Fruit fly (Drosophila melanogaster) whole organism, wandering third instar larva: ENCODE results near the gene CG43814.
A peak's percentile ranks its signal among the peaks of the same experiment; 100 is the strongest.

Experiments
- Abd-B ChIP-seq: fragments of >200 bp; optimal IDR thresholded peaks from 2 replicates; lab custom pipeline; 2017; ENCODE audit warnings: missing biosample characterization, missing genetic modification characterization
- CG32264 ChIP-seq: fragments of 200-800 bp; sonication (Bioruptor generic); optimal IDR thresholded peaks from 2 replicates; lab custom pipeline; 2016; ENCODE audit warnings: missing biosample characterization, missing genetic modification characterization
- CG9705 ChIP-seq: fragments of 200-800 bp; sonication (Bioruptor generic); optimal IDR thresholded peaks from 2 replicates; lab custom pipeline; 2018; ENCODE audit warnings: missing biosample characterization, mild to moderate bottlenecking, missing genetic modification characterization
- CrebA ChIP-seq: fragments of 200-800 bp; sonication (Bioruptor generic); optimal IDR thresholded peaks from 2 replicates; lab custom pipeline; 2016; ENCODE audit warnings: missing biosample characterization, mild to moderate bottlenecking, missing genetic modification characterization, borderline replicate concordance
- Dfd ChIP-seq: fragments of >200 bp; optimal IDR thresholded peaks from 2 replicates; lab custom pipeline; 2017; ENCODE audit warnings: missing biosample characterization, missing genetic modification characterization
- Dif ChIP-seq: fragments of 200-275, 200-300 bp; sonication (Bioruptor generic); optimal IDR thresholded peaks from 2 replicates; lab custom pipeline; 2018; ENCODE audit warnings: missing biosample characterization, missing genetic modification characterization; ENCODE audit not compliant: partially characterized antibody
- GATAd ChIP-seq: sonication (Bioruptor generic); optimal IDR thresholded peaks from 2 replicates; lab custom pipeline; 2016; ENCODE audit warnings: missing biosample characterization, missing genetic modification characterization
- HLH106 ChIP-seq: fragments of 200-800 bp; optimal IDR thresholded peaks from 3 replicates; lab custom pipeline; 2019; ENCODE audit warnings: missing biosample characterization, mild to moderate bottlenecking, missing genetic modification characterization, moderate library complexity
- Hnf4 ChIP-seq: fragments of 200-800 bp; sonication (Bioruptor generic); optimal IDR thresholded peaks from 2 replicates; lab custom pipeline; 2016; ENCODE audit warnings: missing biosample characterization, mild to moderate bottlenecking, missing genetic modification characterization
- Hr78 ChIP-seq: fragments of >200 bp; optimal IDR thresholded peaks from 2 replicates; lab custom pipeline; 2017; ENCODE audit warnings: missing biosample characterization, missing genetic modification characterization
- Hr83 ChIP-seq: fragments of 200-300 bp; sonication (Bioruptor generic); optimal IDR thresholded peaks from 2 replicates; lab custom pipeline; 2016; ENCODE audit warnings: missing biosample characterization, mild to moderate bottlenecking, missing genetic modification characterization, moderate library complexity; ENCODE audit not compliant: poor library complexity, severe bottlenecking
- Jra ChIP-seq: sonication (Bioruptor generic); optimal IDR thresholded peaks from 2 replicates; lab custom pipeline; 2016; ENCODE audit warnings: missing biosample characterization, missing genetic modification characterization
- Mio ChIP-seq: sonication (Bioruptor generic); optimal IDR thresholded peaks from 2 replicates; lab custom pipeline; 2016; ENCODE audit warnings: missing biosample characterization, missing genetic modification characterization
- Myc ChIP-seq: fragments of >200 bp; optimal IDR thresholded peaks from 2 replicates; lab custom pipeline; 2017
- N ChIP-seq: fragments of >200 bp; optimal IDR thresholded peaks from 2 replicates; lab custom pipeline; 2018; ENCODE audit warnings: missing biosample characterization, missing external identifiers, missing genetic modification characterization
- OdsH ChIP-seq: fragments of 200-800 bp; sonication (Bioruptor generic); optimal IDR thresholded peaks from 2 replicates; lab custom pipeline; 2016; ENCODE audit warnings: missing biosample characterization, mild to moderate bottlenecking, missing genetic modification characterization
- Rel ChIP-seq, 2 experiments: fragments of 200-800 bp; sonication (Bioruptor generic) in 1 of 2; optimal IDR thresholded peaks; 2 replicates in 1 of 2; 3 replicates in 1 of 2; lab custom pipeline; 2016 to 2019; ENCODE audit warnings: mild to moderate bottlenecking in 2 of 2, missing biosample characterization in 2 of 2, missing genetic modification characterization in 2 of 2, moderate library complexity in 1 of 2
- Sp1 ChIP-seq: fragments of 200-800 bp; sonication (Bioruptor generic); optimal IDR thresholded peaks from 3 replicates; lab custom pipeline; 2019; ENCODE audit warnings: missing biosample characterization, mild to moderate bottlenecking, missing genetic modification characterization, moderate library complexity
- Vsx2 ChIP-seq: fragments of 200-300, 225-300 bp; sonication (Bioruptor generic); optimal IDR thresholded peaks from 2 replicates; lab custom pipeline; 2018; ENCODE audit warnings: missing biosample characterization, missing genetic modification characterization; ENCODE audit not compliant: partially characterized antibody
- br ChIP-seq: fragments of 200-800 bp; sonication (Bioruptor generic); optimal IDR thresholded peaks from 2 replicates; lab custom pipeline; 2016; ENCODE audit warnings: missing biosample characterization, missing genetic modification characterization
- brk ChIP-seq: fragments of 200-800 bp; sonication (Bioruptor generic); optimal IDR thresholded peaks from 2 replicates; lab custom pipeline; 2016; ENCODE audit warnings: missing biosample characterization, mild to moderate bottlenecking, missing genetic modification characterization
- dl ChIP-seq, 2 experiments: fragments of 175-275, 200-275 bp in 1 of 2; fragments of 200-275 bp in 1 of 2; sonication (Bioruptor generic); optimal IDR thresholded peaks; lab custom pipeline; 2018; ENCODE audit warnings: mild to moderate bottlenecking in 2 of 2, missing biosample characterization in 2 of 2, missing genetic modification characterization in 2 of 2, moderate library complexity in 2 of 2; ENCODE audit not compliant: partially characterized antibody in 2 of 2, insufficient read depth in 1 of 2
- dmrt93B ChIP-seq: fragments of 200-800 bp; sonication (Bioruptor generic); optimal IDR thresholded peaks from 2 replicates; lab custom pipeline; 2018; ENCODE audit warnings: missing biosample characterization, mild to moderate bottlenecking, missing genetic modification characterization
- dsf ChIP-seq: sonication (Bioruptor generic); optimal IDR thresholded peaks from 2 replicates; lab custom pipeline; 2016; ENCODE audit warnings: missing biosample characterization, missing genetic modification characterization, borderline replicate concordance
- fru ChIP-seq: fragments of 200-800 bp; sonication (Bioruptor generic); optimal IDR thresholded peaks from 3 replicates; lab custom pipeline; 2016; ENCODE audit warnings: missing biosample characterization, mild to moderate bottlenecking, missing genetic modification characterization
- h ChIP-seq: fragments of 200-800 bp; sonication (Bioruptor generic); optimal IDR thresholded peaks from 3 replicates; lab custom pipeline; 2016; ENCODE audit warnings: missing biosample characterization, mild to moderate bottlenecking, missing genetic modification characterization
- jim ChIP-seq: fragments of 175-275, 200-325 bp; sonication (Bioruptor generic); optimal IDR thresholded peaks from 2 replicates; lab custom pipeline; 2016; ENCODE audit warnings: missing biosample characterization, mild to moderate bottlenecking, missing genetic modification characterization
- pan ChIP-seq: fragments of >200 bp; optimal IDR thresholded peaks from 2 replicates; lab custom pipeline; 2017
- psq ChIP-seq: fragments of 200-800 bp; sonication (Bioruptor generic); optimal IDR thresholded peaks from 3 replicates; lab custom pipeline; 2017; ENCODE audit warnings: missing biosample characterization, mild to moderate bottlenecking, missing genetic modification characterization, moderate library complexity
- sage ChIP-seq: fragments of 200-800 bp; sonication (Bioruptor generic); optimal IDR thresholded peaks from 2 replicates; lab custom pipeline; 2016; ENCODE audit warnings: missing biosample characterization, mild to moderate bottlenecking, missing genetic modification characterization
- tai ChIP-seq: sonication (Bioruptor generic); optimal IDR thresholded peaks from 2 replicates; lab custom pipeline; 2016; ENCODE audit warnings: missing biosample characterization, missing genetic modification characterization
- usp ChIP-seq: fragments of >200 bp; optimal IDR thresholded peaks from 2 replicates; lab custom pipeline; 2017; ENCODE audit warnings: missing biosample characterization, missing genetic modification characterization
- woc ChIP-seq: sonication (Bioruptor generic); optimal IDR thresholded peaks from 2 replicates; lab custom pipeline; 2016; ENCODE audit warnings: missing biosample characterization, mild to moderate bottlenecking, missing genetic modification characterization

The CG43814 gene

dm6 chr2L:18782212-18782825, 22.8 kb downstream of the CG43814 start:
- TF ChIP-seq pan, result no peak
- TF ChIP-seq Myc (lab: Kevin White, UChicago), result no peak
- TF ChIP-seq h, result no peak
- TF ChIP-seq Abd-B (GFP tag; lab: Kevin White, UChicago), result no peak
- no peak for TF ChIP-seq Mio (GFP tag; lab: Kevin White, UChicago)
- TF ChIP-seq woc (GFP tag; lab: Kevin White, UChicago), result no peak
- TF ChIP-seq Jra, result no peak
- TF ChIP-seq CG9705 (GFP tag; lab: Kevin White, UChicago), result no peak
- no peak for TF ChIP-seq Sp1 (GFP tag; lab: Kevin White, UChicago)
- no peak for TF ChIP-seq jim (GFP tag; lab: Kevin White, UChicago)
- TF ChIP-seq CrebA (GFP tag; lab: Kevin White, UChicago), result no peak
- no peak for TF ChIP-seq tai
- TF ChIP-seq Dif (GFP tag; lab: Kevin White, UChicago), result no peak
- TF ChIP-seq OdsH (GFP tag; lab: Kevin White, UChicago), result no peak
- no peak for TF ChIP-seq usp
- no peak for TF ChIP-seq Hnf4
- TF ChIP-seq dsf (GFP tag; lab: Kevin White, UChicago), result no peak
- TF ChIP-seq dmrt93B (GFP tag; lab: Kevin White, UChicago), result no peak
- no peak for TF ChIP-seq N (GFP tag; lab: Kevin White, UChicago)
- TF ChIP-seq, all 38 proteins: peak for 0

- no peak for TF ChIP-seq br (GFP tag; lab: Kevin White, UChicago)
- no peak for TF ChIP-seq Vsx2
- no peak for TF ChIP-seq HLH106 (tag; lab: Kevin White, UChicago)
- no peak for TF ChIP-seq dl (GFP tag; optimal IDR thresholded peaks at IDR 0.05; lab: Kevin White, UChicago; ENCODE audit: insufficient read depth in 1 of 2, partially characterized antibody in 2 of 2)
- no peak for TF ChIP-seq Hr78 (GFP tag; lab: Kevin White, UChicago)
- TF ChIP-seq N (GFP tag; lab: Kevin White, UChicago), result no peak
- TF ChIP-seq CG32264 (GFP tag; lab: Kevin White, UChicago), result no peak
- TF ChIP-seq Dif (GFP tag; lab: Kevin White, UChicago), result no peak
- no peak for TF ChIP-seq OdsH (GFP tag; lab: Kevin White, UChicago)
- no peak for TF ChIP-seq Mio (GFP tag; lab: Kevin White, UChicago)
- no peak for TF ChIP-seq Sp1 (GFP tag; lab: Kevin White, UChicago)
- no peak for TF ChIP-seq Rel (GFP tag; optimal IDR thresholded peaks at IDR 0.05; lab: Kevin White, UChicago)
- TF ChIP-seq Rel (tag; optimal IDR thresholded peaks at IDR 0.05; lab: Kevin White, UChicago), result no peak
- TF ChIP-seq Hr83 (GFP tag; lab: Kevin White, UChicago), result no peak
- TF ChIP-seq psq (GFP tag; lab: Kevin White, UChicago), result no peak
- TF ChIP-seq fru (GFP tag; lab: Kevin White, UChicago), result no peak
- TF ChIP-seq tai, result no peak
- TF ChIP-seq, all 38 proteins: peak for 0
Measured at dm6 chr2L:18780911-18781545, 24.1 kb downstream of the CG43814 start.

dm6 chr2L:18777442-18777841, 27.7 kb downstream of the CG43814 start:
- TF ChIP-seq psq (GFP tag; lab: Kevin White, UChicago) (no peak), Dfd (GFP tag; lab: Kevin White, UChicago) (peak; percentile 70), Hnf4 (no peak)

DNA sequence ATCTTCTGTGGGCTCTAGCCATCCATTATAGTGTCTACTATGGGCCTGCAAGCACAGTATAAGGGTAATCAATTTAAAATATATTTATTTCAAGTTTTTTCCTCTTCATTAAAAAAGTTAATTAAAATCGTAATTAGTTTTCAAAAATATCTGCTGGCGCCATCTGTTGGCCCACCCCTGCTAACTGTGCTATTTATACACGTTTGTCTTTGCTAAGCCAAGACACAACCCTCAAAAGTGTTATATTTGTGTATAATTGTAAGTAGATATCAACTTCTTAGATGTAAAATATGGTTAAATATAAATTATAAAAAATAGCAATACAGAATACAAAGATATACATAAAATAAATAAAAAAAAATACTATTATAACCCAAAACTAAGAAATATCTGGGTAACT, 28.6 kb downstream of the CG43814 start:
- TF ChIP-seq GATAd (GFP tag; lab: Kevin White, UChicago) (no peak), sage (GFP tag; lab: Kevin White, UChicago) (no peak), brk (GFP tag; lab: Kevin White, UChicago) (no peak), N (GFP tag; lab: Kevin White, UChicago) (no peak), dmrt93B (GFP tag; lab: Kevin White, UChicago) (no peak), Myc (lab: Kevin White, UChicago) (peak; percentile 72), br (GFP tag; lab: Kevin White, UChicago) (no peak), Rel (GFP tag; optimal IDR thresholded peaks at IDR 0.05; lab: Kevin White, UChicago) (no peak), Rel (tag; optimal IDR thresholded peaks at IDR 0.05; lab: Kevin White, UChicago) (no peak), usp (no peak), tai (no peak), h (no peak), Dfd (GFP tag; lab: Kevin White, UChicago) (no peak), fru (GFP tag; lab: Kevin White, UChicago) (peak; percentile 72), dl (GFP tag; optimal IDR thresholded peaks at IDR 0.05; lab: Kevin White, UChicago; ENCODE audit: insufficient read depth in 1 of 2, partially characterized antibody in 2 of 2) (no peak), dsf (GFP tag; lab: Kevin White, UChicago) (no peak), pan (no peak), Jra (no peak)
- TF ChIP-seq, all 38 proteins: peak for 2
